Fruit fly (Drosophila melanogaster) whole organism, wandering third instar larva: ENCODE results near the gene CG13896.

Experiments
- CG9705 ChIP-seq: fragments of 200-800 bp; sonication (Bioruptor generic); optimal IDR thresholded peaks from 2 replicates; lab custom pipeline; 2018; ENCODE audit warnings: missing biosample characterization, mild to moderate bottlenecking, missing genetic modification characterization
- Dfd ChIP-seq: fragments of >200 bp; optimal IDR thresholded peaks from 2 replicates; lab custom pipeline; 2017; ENCODE audit warnings: missing biosample characterization, missing genetic modification characterization
- OdsH ChIP-seq: fragments of 200-800 bp; sonication (Bioruptor generic); optimal IDR thresholded peaks from 2 replicates; lab custom pipeline; 2016; ENCODE audit warnings: missing biosample characterization, mild to moderate bottlenecking, missing genetic modification characterization
- fru ChIP-seq: fragments of 200-800 bp; sonication (Bioruptor generic); optimal IDR thresholded peaks from 3 replicates; lab custom pipeline; 2016; ENCODE audit warnings: missing biosample characterization, mild to moderate bottlenecking, missing genetic modification characterization
- h ChIP-seq: fragments of 200-800 bp; sonication (Bioruptor generic); optimal IDR thresholded peaks from 3 replicates; lab custom pipeline; 2016; ENCODE audit warnings: missing biosample characterization, mild to moderate bottlenecking, missing genetic modification characterization
- pan ChIP-seq: fragments of >200 bp; optimal IDR thresholded peaks from 2 replicates; lab custom pipeline; 2017
- psq ChIP-seq: fragments of 200-800 bp; sonication (Bioruptor generic); optimal IDR thresholded peaks from 3 replicates; lab custom pipeline; 2017; ENCODE audit warnings: missing biosample characterization, mild to moderate bottlenecking, missing genetic modification characterization, moderate library complexity
- woc ChIP-seq: sonication (Bioruptor generic); optimal IDR thresholded peaks from 2 replicates; lab custom pipeline; 2016; ENCODE audit warnings: missing biosample characterization, mild to moderate bottlenecking, missing genetic modification characterization

dm6 chr3L:726486-727180 is 15.0 kb upstream of the CG13896 start:
- TF ChIP-seq psq (GFP tag; lab: Kevin White, UChicago): no peak
- TF ChIP-seq pan (lab: Kevin White, UChicago): no peak
- no peak for TF ChIP-seq Dfd (GFP tag; lab: Kevin White, UChicago)
- no peak for TF ChIP-seq fru
- TF ChIP-seq CG9705 (GFP tag; lab: Kevin White, UChicago): no peak
- no peak for TF ChIP-seq h (GFP tag; lab: Kevin White, UChicago)
- no peak for TF ChIP-seq OdsH (GFP tag; lab: Kevin White, UChicago)
- TF ChIP-seq woc (GFP tag; lab: Kevin White, UChicago): no peak
